Fruit fly (Drosophila melanogaster) whole organism, embryonic: Measurements from ENCODE around the gene Rpn2.
A peak's percentile ranks its signal among the peaks of the same experiment; 100 is the strongest.

Experiments
- ATbp ChIP-seq: fragments of 200-800 bp; sonication (Bioruptor generic); optimal IDR thresholded peaks from 2 replicates; lab custom pipeline; 2017; ENCODE audit warnings: missing biosample characterization, mild to moderate bottlenecking, missing genetic modification characterization, missing genetic modification reagents
- CG1024 ChIP-seq: fragments of 200-800 bp; sonication (Bioruptor generic); IDR thresholded peaks from 2 replicates; pipeline ENCODE4 v1.3.6; 2022; ENCODE audit warnings: missing biosample characterization, missing genetic modification characterization
- CG10321 ChIP-seq: fragments of 200-800 bp; sonication (Bioruptor generic); IDR thresholded peaks from 2 replicates; pipeline ENCODE4 v1.3.6; 2022; ENCODE audit warnings: missing biosample characterization, missing genetic modification characterization
- CG12219 ChIP-seq: fragments of 200-800 bp; sonication (Bioruptor generic); optimal IDR thresholded peaks from 3 replicates; lab custom pipeline; 2018; ENCODE audit warnings: missing biosample characterization, mild to moderate bottlenecking, missing genetic modification characterization
- CG1233 ChIP-seq: fragments of 200-800 bp; sonication (Bioruptor generic); optimal IDR thresholded peaks from 4 replicates; lab custom pipeline; 2018; ENCODE audit warnings: missing biosample characterization, mild to moderate bottlenecking, missing genetic modification characterization
- CG13123 ChIP-seq: fragments of 200-800 bp; sonication (Bioruptor generic); optimal IDR thresholded peaks from 2 replicates; lab custom pipeline; 2016; ENCODE audit warnings: missing biosample characterization, missing genetic modification characterization
- CG14965 ChIP-seq: fragments of 200-800 bp; sonication (Bioruptor generic); optimal IDR thresholded peaks from 2 replicates; lab custom pipeline; 2016; ENCODE audit warnings: missing biosample characterization, missing genetic modification characterization, borderline replicate concordance
- CG15269 ChIP-seq: fragments of 200-800 bp; sonication (Bioruptor generic); optimal IDR thresholded peaks from 2 replicates; lab custom pipeline; 2018; ENCODE audit warnings: missing biosample characterization, mild to moderate bottlenecking, missing genetic modification characterization, moderate library complexity
- CG17568 ChIP-seq: fragments of 200-800 bp; sonication (Bioruptor generic); optimal IDR thresholded peaks from 2 replicates; lab custom pipeline; 2018; ENCODE audit warnings: missing biosample characterization, mild to moderate bottlenecking, missing genetic modification characterization, moderate library complexity
- CG4617 ChIP-seq: fragments of 200-800 bp; sonication (Bioruptor generic); optimal IDR thresholded peaks from 3 replicates; lab custom pipeline; 2016; ENCODE audit warnings: missing biosample characterization, missing genetic modification characterization, borderline replicate concordance
- CG6654 ChIP-seq: fragments of 200-800 bp; sonication (Bioruptor generic); optimal IDR thresholded peaks from 2 replicates; lab custom pipeline; 2017; ENCODE audit warnings: missing biosample characterization, mild to moderate bottlenecking, missing genetic modification characterization
- CG6689 ChIP-seq: fragments of 200-800 bp; sonication (Bioruptor generic); IDR thresholded peaks from 2 replicates; pipeline ENCODE4 v1.3.6; 2022; ENCODE audit warnings: missing biosample characterization, missing genetic modification characterization
- CG7786 ChIP-seq: fragments of 200-800 bp; sonication (Bioruptor generic); optimal IDR thresholded peaks from 2 replicates; lab custom pipeline; 2016; ENCODE audit warnings: missing biosample characterization, missing genetic modification characterization
- Eip74EF ChIP-seq, 2 experiments: fragments of 200-800 bp in 1 of 2; fragments of >200 bp in 1 of 2; sonication (Bioruptor generic) in 1 of 2; optimal IDR thresholded peaks; 2 replicates each; lab custom pipeline; 2017 to 2019; ENCODE audit warnings: missing biosample characterization in 2 of 2, missing genetic modification characterization in 2 of 2, mild to moderate bottlenecking in 1 of 2, moderate library complexity in 1 of 2
- Fer2 ChIP-seq: fragments of 200-800 bp; sonication (Bioruptor generic); optimal IDR thresholded peaks from 2 replicates; lab custom pipeline; 2018; ENCODE audit warnings: missing biosample characterization, mild to moderate bottlenecking, missing genetic modification characterization, moderate library complexity
- GATAe ChIP-seq: fragments of 200-800 bp; sonication (Bioruptor generic); conservative IDR thresholded peaks from 2 replicates; pipeline ENCODE4 v1.3.6; 2022; ENCODE audit warnings: missing biosample characterization, missing genetic modification characterization
- Gsc ChIP-seq: fragments of 200-800 bp; sonication (Bioruptor generic); IDR thresholded peaks from 2 replicates; pipeline ENCODE4 v1.3.6; 2022; ENCODE audit warnings: missing biosample characterization, missing genetic modification characterization
- HmgZ ChIP-seq: fragments of 200-800 bp; sonication (Bioruptor generic); optimal IDR thresholded peaks from 2 replicates; lab custom pipeline; 2018; ENCODE audit warnings: missing biosample characterization, mild to moderate bottlenecking, missing genetic modification characterization
- Hmr ChIP-seq: fragments of 200-800 bp; sonication (Bioruptor generic); optimal IDR thresholded peaks from 3 replicates; lab custom pipeline; 2017; ENCODE audit warnings: mild to moderate bottlenecking, missing biosample characterization, missing genetic modification reagents, missing genetic modification characterization
- Hmx ChIP-seq: fragments of 200-800 bp; sonication (Bioruptor generic); optimal IDR thresholded peaks from 2 replicates; lab custom pipeline; 2016; ENCODE audit warnings: missing biosample characterization, missing genetic modification characterization
- Hr51 ChIP-seq, 2 experiments: fragments of 200-800 bp; sonication (Bioruptor generic); optimal IDR thresholded peaks; 2 replicates in 1 of 2; 3 replicates in 1 of 2; lab custom pipeline; 2016 to 2018; ENCODE audit warnings: missing biosample characterization in 2 of 2, missing genetic modification characterization in 2 of 2, mild to moderate bottlenecking in 1 of 2, moderate library complexity in 1 of 2
- Lpt ChIP-seq: fragments of >200 bp; optimal IDR thresholded peaks from 2 replicates; lab custom pipeline; 2018; ENCODE audit warnings: missing biosample characterization, missing genetic modification characterization
- MESR4 ChIP-seq: fragments of 200-800 bp; sonication (Bioruptor generic); optimal IDR thresholded peaks from 2 replicates; lab custom pipeline; 2018; ENCODE audit warnings: missing biosample characterization, mild to moderate bottlenecking, missing genetic modification characterization, moderate library complexity
- Ravus ChIP-seq: fragments of 200-800 bp; sonication (Bioruptor generic); IDR thresholded peaks from 2 replicates; pipeline ENCODE4 v1.3.6; 2022; ENCODE audit warnings: missing biosample characterization, missing genetic modification characterization
- Spps ChIP-seq: fragments of 200-800 bp; sonication (Bioruptor generic); optimal IDR thresholded peaks from 2 replicates; lab custom pipeline; 2018; ENCODE audit warnings: missing biosample characterization, mild to moderate bottlenecking, missing genetic modification characterization
- ac ChIP-seq: fragments of 200-800 bp; sonication (Bioruptor generic); optimal IDR thresholded peaks from 3 replicates; lab custom pipeline; 2017; ENCODE audit warnings: missing biosample characterization, mild to moderate bottlenecking, missing genetic modification characterization
- al ChIP-seq: fragments of 200-800 bp; sonication (Bioruptor generic); IDR thresholded peaks from 2 replicates; pipeline ENCODE4 v1.3.6; 2022; ENCODE audit warnings: missing biosample characterization, missing genetic modification characterization
- az2 ChIP-seq: fragments of 200-800 bp; sonication (Bioruptor generic); optimal IDR thresholded peaks from 3 replicates; lab custom pipeline; 2016; ENCODE audit warnings: missing biosample characterization, missing genetic modification characterization
- bcd ChIP-seq: fragments of 200-800 bp; sonication (Bioruptor generic); optimal IDR thresholded peaks from 2 replicates; lab custom pipeline; 2017; ENCODE audit warnings: missing biosample characterization, mild to moderate bottlenecking, missing genetic modification characterization
- br ChIP-seq: fragments of >200 bp; optimal IDR thresholded peaks from 2 replicates; lab custom pipeline; 2017
- bsh ChIP-seq, 2 experiments: fragments of 200-800 bp; sonication (Bioruptor generic); optimal IDR thresholded peaks; 2 replicates each; lab custom pipeline; 2017 to 2018; ENCODE audit warnings: mild to moderate bottlenecking in 2 of 2, missing biosample characterization in 2 of 2, missing genetic modification characterization in 2 of 2, moderate library complexity in 1 of 2
- cad ChIP-seq: fragments of >200 bp; optimal IDR thresholded peaks from 2 replicates; lab custom pipeline; 2017; ENCODE audit warnings: missing biosample characterization, missing genetic modification characterization
- croc ChIP-seq: fragments of 200-800 bp; sonication (Bioruptor generic); conservative IDR thresholded peaks from 3 replicates; pipeline ENCODE4 v1.3.6; 2022; ENCODE audit warnings: missing biosample characterization, missing genetic modification characterization
- dpn ChIP-seq, 2 experiments: fragments of 200-800 bp; sonication (Bioruptor generic); optimal IDR thresholded peaks; 3 replicates each; lab custom pipeline; 2016; ENCODE audit warnings: missing biosample characterization in 2 of 2, missing genetic modification characterization in 2 of 2
- hth ChIP-seq: fragments of >200 bp; optimal IDR thresholded peaks from 2 replicates; lab custom pipeline; 2017; ENCODE audit warnings: inconsistent platforms
- jumu ChIP-seq: fragments of 200-800 bp; sonication (Bioruptor generic); optimal IDR thresholded peaks from 3 replicates; lab custom pipeline; 2016; ENCODE audit warnings: missing biosample characterization, missing genetic modification characterization
- nom ChIP-seq: fragments of 200-800 bp; sonication (Bioruptor generic); optimal IDR thresholded peaks from 2 replicates; lab custom pipeline; 2017; ENCODE audit warnings: missing biosample characterization, missing genetic modification characterization, mild to moderate bottlenecking, moderate library complexity, missing genetic modification reagents
- oc ChIP-seq: fragments of 200-800 bp; sonication (Bioruptor generic); optimal IDR thresholded peaks from 2 replicates; lab custom pipeline; 2018; ENCODE audit warnings: missing biosample characterization, mild to moderate bottlenecking, missing genetic modification characterization, moderate library complexity
- odd ChIP-seq: fragments of 200-800 bp; sonication (Bioruptor generic); optimal IDR thresholded peaks from 2 replicates; lab custom pipeline; 2017; ENCODE audit warnings: missing biosample characterization, mild to moderate bottlenecking, missing genetic modification characterization
- phol ChIP-seq: fragments of 200-800 bp; sonication (Bioruptor generic); optimal IDR thresholded peaks from 3 replicates; lab custom pipeline; 2018; ENCODE audit warnings: missing biosample characterization, mild to moderate bottlenecking, missing genetic modification characterization, moderate library complexity
- ro ChIP-seq: fragments of 200-800 bp; sonication (Bioruptor generic); IDR thresholded peaks from 2 replicates; pipeline ENCODE4 v1.3.6; 2022; ENCODE audit warnings: missing biosample characterization, missing genetic modification characterization
- row ChIP-seq: fragments of 200-800 bp; sonication (Bioruptor generic); IDR thresholded peaks from 3 replicates; pipeline ENCODE4 v1.3.6; 2022; ENCODE audit warnings: missing biosample characterization, missing genetic modification characterization
- salm ChIP-seq: fragments of 200-800 bp; sonication (Bioruptor generic); optimal IDR thresholded peaks from 2 replicates; lab custom pipeline; 2018; ENCODE audit warnings: missing biosample characterization, mild to moderate bottlenecking, missing genetic modification characterization
- ssp ChIP-seq: fragments of 200-800 bp; sonication (Bioruptor generic); IDR thresholded peaks from 2 replicates; pipeline ENCODE4 v1.3.6; 2022; ENCODE audit warnings: missing biosample characterization, missing genetic modification characterization
- tgo ChIP-seq: fragments of 200-800 bp; sonication (Bioruptor generic); IDR thresholded peaks from 3 replicates; pipeline ENCODE4 v1.3.6; 2022; ENCODE audit warnings: missing biosample characterization, missing genetic modification characterization
- tll ChIP-seq, 2 experiments: fragments of 200-800 bp in 1 of 2; fragments of >200 bp in 1 of 2; sonication (Bioruptor generic) in 1 of 2; optimal IDR thresholded peaks; 2 replicates each; lab custom pipeline; 2017 to 2019; ENCODE audit warnings: missing biosample characterization in 2 of 2, missing genetic modification characterization in 2 of 2, mild to moderate bottlenecking in 1 of 2, moderate library complexity in 1 of 2
- tna ChIP-seq: fragments of 200-800 bp; sonication (Bioruptor generic); IDR thresholded peaks from 2 replicates; pipeline ENCODE4 v1.3.6; 2022; ENCODE audit warnings: missing biosample characterization, missing genetic modification characterization; ENCODE audit not compliant: partially characterized antibody
- zfh2 ChIP-seq: fragments of 200-800 bp; sonication (Bioruptor generic); optimal IDR thresholded peaks from 2 replicates; lab custom pipeline; 2016; ENCODE audit warnings: missing biosample characterization, missing genetic modification characterization

Rpn2 gene

DNA sequence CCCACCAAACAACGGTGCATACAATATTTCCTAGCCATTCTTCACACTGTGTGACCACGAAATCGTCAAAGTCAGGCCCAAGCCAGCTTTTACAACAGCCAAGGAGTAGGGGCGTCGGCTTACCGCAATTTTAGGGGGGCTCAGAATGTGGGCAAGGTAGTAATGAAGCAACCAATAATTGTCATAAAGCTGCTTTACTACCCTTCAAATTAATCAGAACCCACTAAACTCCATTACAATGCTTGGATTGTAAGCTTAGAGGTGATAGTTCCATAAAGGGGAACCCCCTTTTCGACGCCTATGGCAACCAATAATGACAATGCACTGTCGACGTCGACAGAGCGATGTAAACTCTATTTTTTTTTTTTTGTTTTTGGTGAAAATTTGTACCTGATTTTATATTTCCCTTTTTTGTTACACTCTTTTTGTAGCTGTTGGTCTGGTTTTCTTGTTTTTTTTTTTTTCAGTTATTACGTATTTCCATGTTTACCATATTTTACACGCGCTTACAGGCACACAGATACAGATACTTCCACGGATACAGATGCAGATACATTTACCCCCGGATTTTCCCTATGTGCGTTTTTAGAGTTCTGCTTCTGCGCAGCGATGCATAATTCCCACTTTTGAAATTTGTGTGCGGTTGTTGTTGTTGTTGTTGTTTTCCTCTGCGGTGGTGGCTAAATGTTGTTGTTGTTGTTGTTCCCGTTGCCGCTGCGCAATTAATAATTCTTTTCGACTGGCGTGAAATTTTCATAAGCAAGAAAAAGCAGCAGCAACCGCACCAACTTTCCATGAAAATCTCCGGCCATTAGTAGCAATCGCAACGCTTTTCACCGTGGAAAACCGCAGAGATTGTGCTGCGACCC, 51.5 kb downstream of the Rpn2 start (continued):
- no peak for TF ChIP-seq tll (GFP tag; optimal IDR thresholded peaks at IDR 0.05; lab: Kevin White, UChicago)
- TF ChIP-seq Fer2 (tag; lab: Kevin White, UChicago), result peak; percentile 21
- TF ChIP-seq Ravus (GFP tag; lab: Robert Waterston, UW), result no peak
- peak; percentile 14 to 90 for TF ChIP-seq bsh (GFP tag; optimal IDR thresholded peaks at IDR 0.05; lab: Kevin White, UChicago)
- TF ChIP-seq HmgZ (tag; lab: Kevin White, UChicago), result peak; percentile 48
- peak; percentile 16 for TF ChIP-seq Hmr
- TF ChIP-seq ssp (GFP tag; lab: Robert Waterston, UW), result peak; percentile 69
- no peak for TF ChIP-seq br (lab: Kevin White, UChicago)
- TF ChIP-seq bcd (GFP tag; lab: Kevin White, UChicago), result peak; percentile 74
- no peak for TF ChIP-seq zfh2 (GFP tag; lab: Kevin White, UChicago)
- peak; percentile 80 for TF ChIP-seq row (GFP tag; lab: Robert Waterston, UW)
- peak; percentile 87 for TF ChIP-seq phol (tag; lab: Kevin White, UChicago)
- peak; percentile 80 for TF ChIP-seq CG15269 (tag; lab: Kevin White, UChicago)
- peak; percentile 72 for TF ChIP-seq Spps (tag; lab: Kevin White, UChicago)
- 0 out of 2 replicates have a peak, but pooled peaks have one; percentile 13 for TF ChIP-seq al
- no peak for TF ChIP-seq tna (GFP tag; lab: Robert Waterston, UW)
- TF ChIP-seq nom, result peak; percentile 20
- TF ChIP-seq odd, result peak; percentile 61
- peak; percentile 86 for TF ChIP-seq ATbp
- no peak for TF ChIP-seq MESR4
- peak; percentile 59 for TF ChIP-seq salm
- TF ChIP-seq ac (GFP tag; lab: Kevin White, UChicago), result no peak
- TF ChIP-seq tgo (GFP tag; lab: Robert Waterston, UW), result peak; percentile 69
- TF ChIP-seq az2 (GFP tag; lab: Kevin White, UChicago), result peak; percentile 78
- TF ChIP-seq CG12219, result peak; percentile 80
- no peak for TF ChIP-seq cad (GFP tag; lab: Kevin White, UChicago)
- peak; percentile 12 for TF ChIP-seq CG14965 (GFP tag; lab: Kevin White, UChicago)
- peak; percentile 33 for TF ChIP-seq CG7786 (GFP tag; lab: Kevin White, UChicago)
- peak; percentile 60; the same call in 1 of the 2 replicates for TF ChIP-seq Gsc
- TF ChIP-seq CG4617 (GFP tag; lab: Kevin White, UChicago), result peak; percentile 28
- TF ChIP-seq CG10321 (GFP tag; lab: Robert Waterston, UW), result no peak
- no peak for TF ChIP-seq Hmx (GFP tag; lab: Kevin White, UChicago)
- TF ChIP-seq ro (GFP tag; lab: Robert Waterston, UW), result peak; percentile 59
- TF ChIP-seq Eip74EF (GFP tag; optimal IDR thresholded peaks at IDR 0.05; lab: Kevin White, UChicago), result peak in 1 of 2 experiments; percentile 78
- TF ChIP-seq dpn (GFP tag; optimal IDR thresholded peaks at IDR 0.05; lab: Kevin White, UChicago), result peak; percentile 69 to 84
- TF ChIP-seq croc (GFP tag; lab: Robert Waterston, UW), result peak; percentile 78
- TF ChIP-seq oc (tag; lab: Kevin White, UChicago), result peak; percentile 86
- peak; percentile 47 for TF ChIP-seq CG17568 (GFP tag; lab: Kevin White, UChicago)
- peak; percentile 68 for TF ChIP-seq CG1233 (GFP tag; lab: Kevin White, UChicago)
- peak; percentile 38 for TF ChIP-seq CG13123 (GFP tag; lab: Kevin White, UChicago)
- TF ChIP-seq CG6689 (GFP tag; lab: Robert Waterston, UW), result peak; percentile 87
- TF ChIP-seq GATAe, result no peak
- TF ChIP-seq CG6654, result peak; percentile 59
- TF ChIP-seq hth (lab: Kevin White, UChicago), result no peak
- peak; percentile 29 to 83 for TF ChIP-seq Hr51 (GFP tag; optimal IDR thresholded peaks at IDR 0.05; lab: Kevin White, UChicago)
- TF ChIP-seq jumu (GFP tag; lab: Kevin White, UChicago), result peak; percentile 74
- TF ChIP-seq Lpt (GFP tag; lab: Kevin White, UChicago), result no peak
- TF ChIP-seq CG1024 (GFP tag; lab: Robert Waterston, UW), result peak; percentile 57; the same call in 1 of the 2 replicates
